Fruit fly (Drosophila melanogaster): ENCODE results near the gene CG43439.

CG43439 gene

dm6 chr3L:6945357-6945756 lies 39.0 kb downstream of the CG43439 start:
- TF ChIP-seq D1 (tag; optimal IDR thresholded peaks at IDR 0.05): no peak
- TF ChIP-seq CG17806 (tag; optimal IDR thresholded peaks at IDR 0.05): no peak
- no peak for TF ChIP-seq CG12605 (GFP tag; IDR thresholded peaks at IDR 0.05)
- no peak for TF ChIP-seq Ets98B (GFP tag; IDR thresholded peaks at IDR 0.05)
- TF ChIP-seq Snoo (tag; optimal IDR thresholded peaks at IDR 0.05): no peak
- no peak for TF ChIP-seq Pif1B (GFP tag; optimal IDR thresholded peaks at IDR 0.05)
- TF ChIP-seq CG9948 (tag; optimal IDR thresholded peaks at IDR 0.05): no peak
- TF ChIP-seq CG32121 (GFP tag; IDR thresholded peaks at IDR 0.05): no peak
- no peak for TF ChIP-seq CG8301 (tag; optimal IDR thresholded peaks at IDR 0.05)
- no peak for TF ChIP-seq gl (tag; optimal IDR thresholded peaks at IDR 0.05)
- TF ChIP-seq CG8159 (tag; optimal IDR thresholded peaks at IDR 0.05): no peak
- TF ChIP-seq CG34367 (tag; optimal IDR thresholded peaks at IDR 0.05): no peak
- TF ChIP-seq CG10348 (GFP tag; IDR thresholded peaks at IDR 0.05): no peak
- TF ChIP-seq fd96Ca (GFP tag; IDR thresholded peaks at IDR 0.05): no peak
- TF ChIP-seq CG15710 (tag; optimal IDR thresholded peaks at IDR 0.05): no peak
- TF ChIP-seq EcR (GFP tag; optimal IDR thresholded peaks at IDR 0.05): no peak
- no peak for TF ChIP-seq Pif1A (GFP tag; optimal IDR thresholded peaks at IDR 0.05)
- no peak for TF ChIP-seq CG14655 (GFP tag; optimal IDR thresholded peaks at IDR 0.05)

DNA sequence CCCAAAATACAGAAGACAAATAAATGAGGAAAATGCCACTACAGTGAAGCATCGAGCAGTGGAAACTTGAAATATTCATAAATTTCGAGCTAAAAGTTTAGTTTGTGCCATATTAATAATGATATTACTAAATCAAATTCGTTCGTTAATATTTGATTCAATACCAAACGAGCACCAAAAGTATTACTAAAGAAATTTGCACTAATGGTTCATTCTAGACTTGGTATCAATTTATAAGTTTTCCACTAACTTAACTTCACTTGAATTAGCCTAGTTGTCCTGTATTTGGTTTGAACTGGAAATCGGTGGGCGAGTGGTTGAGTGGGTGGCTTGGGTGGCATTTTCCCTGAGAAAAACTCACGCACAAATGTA lies 40.5 kb downstream of the CG43439 start:
- TF ChIP-seq fd96Ca (GFP tag; IDR thresholded peaks at IDR 0.05) (no peak), Snoo (tag; optimal IDR thresholded peaks at IDR 0.05) (no peak)

dm6 chr3L:6943204-6943947 lies 41.0 kb downstream of the CG43439 start:
- TF ChIP-seq gl (tag; optimal IDR thresholded peaks at IDR 0.05): no peak
- TF ChIP-seq CG8301 (tag; optimal IDR thresholded peaks at IDR 0.05): no peak
- no peak for TF ChIP-seq CG8159 (tag; optimal IDR thresholded peaks at IDR 0.05)
- peak; percentile 47; the same call in 1 of the 3 replicates for TF ChIP-seq CG4496 (GFP tag; IDR thresholded peaks at IDR 0.05)
- TF ChIP-seq CG13204 (GFP tag; optimal IDR thresholded peaks at IDR 0.05): no peak
- TF ChIP-seq fd96Ca (GFP tag; IDR thresholded peaks at IDR 0.05): no peak
- TF ChIP-seq D1 (tag; optimal IDR thresholded peaks at IDR 0.05): no peak
- peak; percentile 36; the same call in 1 of the 2 replicates for TF ChIP-seq CG12605 (GFP tag; IDR thresholded peaks at IDR 0.05)
- peak; percentile 39 for TF ChIP-seq Ets98B (GFP tag; IDR thresholded peaks at IDR 0.05)
- peak; percentile 35 for TF ChIP-seq CG14655 (GFP tag; optimal IDR thresholded peaks at IDR 0.05)

dm6 chr3L:6942831-6943114 lies 41.6 kb downstream of the CG43439 start, which contains the start of gene tow:
tow (plus strand) TSS chr3L:6942856.
- TF ChIP-seq CG8301 (tag; optimal IDR thresholded peaks at IDR 0.05) (no peak), CG4496 (GFP tag; IDR thresholded peaks at IDR 0.05) (0 out of 3 replicates have a peak, but pooled peaks have one; percentile 7)

- TF ChIP-seq rn (GFP tag; IDR thresholded peaks at IDR 0.05) (no peak), D1 (tag; optimal IDR thresholded peaks at IDR 0.05) (no peak), EcR (GFP tag; optimal IDR thresholded peaks at IDR 0.05) (no peak), CG8159 (tag; optimal IDR thresholded peaks at IDR 0.05) (no peak), fd96Ca (GFP tag; IDR thresholded peaks at IDR 0.05) (no peak), Pif1A (GFP tag; optimal IDR thresholded peaks at IDR 0.05) (no peak), Snoo (tag; optimal IDR thresholded peaks at IDR 0.05) (no peak), CG12605 (GFP tag; IDR thresholded peaks at IDR 0.05) (no peak), CG32121 (GFP tag; IDR thresholded peaks at IDR 0.05) (no peak), CG8301 (tag; optimal IDR thresholded peaks at IDR 0.05) (no peak), gl (tag; optimal IDR thresholded peaks at IDR 0.05) (no peak), Ets98B (GFP tag; IDR thresholded peaks at IDR 0.05) (no peak)
These were observed 42.1 kb downstream of the CG43439 start for dm6 chr3L:6942103-6942830.

- TF ChIP-seq CG4496 (GFP tag; IDR thresholded peaks at IDR 0.05): peak; percentile 65
- peak; percentile 9 for TF ChIP-seq CG14655 (GFP tag; optimal IDR thresholded peaks at IDR 0.05)
- TF ChIP-seq Ets98B (GFP tag; IDR thresholded peaks at IDR 0.05): peak; percentile 18; the same call in 1 of the 2 replicates
- TF ChIP-seq fd96Ca (GFP tag; IDR thresholded peaks at IDR 0.05): peak; percentile 29; the same call in 1 of the 3 replicates
- peak; percentile 73 for TF ChIP-seq CG12605 (GFP tag; IDR thresholded peaks at IDR 0.05)
- TF ChIP-seq rn (GFP tag; IDR thresholded peaks at IDR 0.05): no peak; the same call in 1 of the 2 replicates
- no peak for TF ChIP-seq Snoo (tag; optimal IDR thresholded peaks at IDR 0.05)
These were observed 49.5 kb downstream of the CG43439 start for dm6 chr3L:6934799-6935318.
